Fruit fly (Drosophila melanogaster): ENCODE results near the gene CG10479.

DNA sequence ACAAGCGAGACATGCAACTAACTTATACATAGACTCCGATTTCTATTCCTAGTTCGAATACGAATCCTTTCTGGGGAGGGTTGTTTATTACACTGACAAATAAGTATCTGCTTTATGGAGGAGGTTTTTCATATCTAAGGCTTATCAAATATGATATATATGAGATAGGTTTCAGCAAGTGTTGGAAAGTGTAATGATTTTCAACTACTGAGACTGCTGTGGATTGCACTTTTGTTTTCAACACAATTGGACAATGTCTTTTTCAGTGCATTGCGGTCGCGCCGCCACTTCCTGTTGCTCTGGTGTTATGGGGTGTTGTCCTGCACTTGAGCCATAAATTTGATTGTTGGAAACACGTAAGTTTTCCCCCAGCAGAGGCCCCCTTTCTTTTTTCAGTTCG is 11.8 kb upstream of the CG10479 start:
- TF ChIP-seq Eip78C (GFP tag) (peak; percentile 33), CG3032 (tag; optimal IDR thresholded peaks at IDR 0.05) (no peak), Hr39 (GFP tag; optimal IDR thresholded peaks at IDR 0.05) (no peak), Eip93F (GFP tag; optimal IDR thresholded peaks at IDR 0.05) (no peak), cyc (GFP tag; optimal IDR thresholded peaks at IDR 0.05) (no peak), fkh (GFP tag; optimal IDR thresholded peaks at IDR 0.05) (no peak), esn (GFP tag; optimal IDR thresholded peaks at IDR 0.05) (no peak), ss (GFP tag; optimal IDR thresholded peaks at IDR 0.05) (no peak), CG6276 (GFP tag; optimal IDR thresholded peaks at IDR 0.05) (no peak), Met (GFP tag; optimal IDR thresholded peaks at IDR 0.05) (no peak), CG31627 (GFP tag; optimal IDR thresholded peaks at IDR 0.05) (no peak)
